Fruit fly (Drosophila melanogaster): ENCODE results near the gene CG11964.

Gene CG11964

dm6 chr3R:8992928-8993579, 48.2 kb upstream of the CG11964 start, which contains the start of gene CG11975 (continued):
- TF ChIP-seq CG12104 (GFP tag; optimal IDR thresholded peaks at IDR 0.05) (peak; percentile 60), CG31388 (GFP tag; optimal IDR thresholded peaks at IDR 0.05) (peak; percentile 14), Sry-δ (GFP tag; optimal IDR thresholded peaks at IDR 0.05) (peak; percentile 96), Hr39 (optimal IDR thresholded peaks at IDR 0.05) (no peak), ERR (GFP tag; optimal IDR thresholded peaks at IDR 0.05) (peak; percentile 37), CG6272 (GFP tag; IDR thresholded peaks at IDR 0.05) (peak; percentile 54), NFAT (GFP tag; IDR thresholded peaks at IDR 0.05) (peak; percentile 58), ken (GFP tag; IDR thresholded peaks at IDR 0.05) (peak; percentile 68; the same call in 1 of the 3 replicates), ac (GFP tag; optimal IDR thresholded peaks at IDR 0.05) (no peak), pzg (GFP tag; optimal IDR thresholded peaks at IDR 0.05) (peak; percentile 78), CG17912 (GFP tag; optimal IDR thresholded peaks at IDR 0.05) (no peak), Vsx1 (GFP tag; optimal IDR thresholded peaks at IDR 0.05) (no peak), gfzf (GFP tag; optimal IDR thresholded peaks at IDR 0.05) (peak; percentile 35), CG34422 (GFP tag; IDR thresholded peaks at IDR 0.05) (peak; percentile 69; the same call in 1 of the 3 replicates), fd96Cb (tag; optimal IDR thresholded peaks at IDR 0.05) (peak; percentile 53), jigr1 (GFP tag; IDR thresholded peaks at IDR 0.05) (no peak), Sin3A (optimal IDR thresholded peaks at IDR 0.05) (peak; percentile 93), CG1602 (GFP tag; optimal IDR thresholded peaks at IDR 0.05) (peak; percentile 73), MESR4 (GFP tag; optimal IDR thresholded peaks at IDR 0.05) (peak; percentile 36), CG9876 (GFP tag; optimal IDR thresholded peaks at IDR 0.05) (peak; percentile 75), slou (GFP tag; optimal IDR thresholded peaks at IDR 0.05) (peak; percentile 70), Opbp (GFP tag; IDR thresholded peaks at IDR 0.05; ENCODE audit: partially characterized antibody) (peak; percentile 55; the same call in 2 of the 3 replicates), row (GFP tag; IDR thresholded peaks at IDR 0.05) (peak; percentile 87), D19B (GFP tag; optimal IDR thresholded peaks at IDR 0.05) (peak; percentile 40), corto (GFP tag; optimal IDR thresholded peaks at IDR 0.05) (no peak), slbo (GFP tag; IDR thresholded peaks at IDR 0.05) (peak; percentile 79), CG14050 (GFP tag; IDR thresholded peaks at IDR 0.05) (no peak), vnd (GFP tag; IDR thresholded peaks at IDR 0.05; ENCODE audit: partially characterized antibody) (peak; percentile 68), CG2889 (GFP tag; IDR thresholded peaks at IDR 0.05) (0 out of 3 replicates have a peak, but pooled peaks have one; percentile 37), CG4360 (GFP tag; IDR thresholded peaks at IDR 0.05) (no peak), Lpt (GFP tag; optimal IDR thresholded peaks at IDR 0.05) (no peak), ind (GFP tag; optimal IDR thresholded peaks at IDR 0.05) (peak; percentile 82), Fer2 (tag; optimal IDR thresholded peaks at IDR 0.05) (peak; percentile 54), CG10267 (tag; optimal IDR thresholded peaks at IDR 0.05) (peak; percentile 99), Mrtf (GFP tag; IDR thresholded peaks at IDR 0.05) (0 out of 3 replicates have a peak, but pooled peaks have one; percentile 6), Aef1 (GFP tag; IDR thresholded peaks at IDR 0.05) (peak; percentile 48; the same call in 2 of the 3 replicates), CG17186 (GFP tag; optimal IDR thresholded peaks at IDR 0.05) (no peak), CG11504 (tag; optimal IDR thresholded peaks at IDR 0.05) (no peak), schlank (tag; optimal IDR thresholded peaks at IDR 0.05) (peak; percentile 37), Six4 (GFP tag; optimal IDR thresholded peaks at IDR 0.05) (peak; percentile 67), TFAM (GFP tag; optimal IDR thresholded peaks at IDR 0.05) (no peak), peb (GFP tag; IDR thresholded peaks at IDR 0.05) (0 out of 2 replicates have a peak, but pooled peaks have one; percentile 21), Trl (optimal IDR thresholded peaks at IDR 0.05) (no peak), Trl (GFP tag; optimal IDR thresholded peaks at IDR 0.05) (peak; percentile 92), grn (GFP tag; optimal IDR thresholded peaks at IDR 0.05) (no peak), NfI (GFP tag; optimal IDR thresholded peaks at IDR 0.05) (peak; percentile 68), tio (GFP tag; optimal IDR thresholded peaks at IDR 0.05) (no peak), CG13894 (tag; optimal IDR thresholded peaks at IDR 0.05) (no peak), crol (GFP tag; IDR thresholded peaks at IDR 0.05) (no peak), Neu2 (GFP tag; optimal IDR thresholded peaks at IDR 0.05; ENCODE audit: borderline replicate concordance) (peak; percentile 40), Gug (GFP tag; IDR thresholded peaks at IDR 0.05) (peak; percentile 56; the same call in 1 of the 4 replicates)

Measured in whole organism, embryonic.